Worm (Caenorhabditis elegans): Measurements from ENCODE around the gene irld-33.

DNA sequence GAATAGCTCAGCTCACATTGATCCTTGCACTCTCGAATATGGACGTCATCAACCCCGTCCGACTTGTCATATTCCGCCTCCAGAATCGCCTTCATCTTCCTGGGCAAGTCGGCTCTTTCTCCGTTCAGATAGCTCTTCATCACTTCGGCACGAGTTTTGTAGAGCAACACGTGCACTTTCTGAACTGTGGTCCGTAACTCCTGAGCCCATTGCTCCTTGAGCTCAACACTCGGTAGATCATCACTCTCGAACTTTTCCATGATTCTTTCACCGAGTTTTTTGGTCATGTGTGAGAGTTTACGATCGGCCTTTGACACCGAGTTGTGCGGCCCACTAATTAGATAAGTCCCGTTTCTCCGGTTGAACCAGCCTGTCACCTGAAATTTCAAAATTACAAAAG is 3.7 kb upstream of the irld-33 start:
- TF ChIP-seq nhr-48 (tag; optimal IDR thresholded peaks at IDR 0.05) (no peak), T26A8.4 (GFP tag; IDR thresholded peaks at IDR 0.05) (no peak), fos-1 (tag; optimal IDR thresholded peaks at IDR 0.05) (no peak), ztf-7 (tag; optimal IDR thresholded peaks at IDR 0.05) (no peak), ama-1 (optimal IDR thresholded peaks at IDR 0.05) (no peak), ces-1 (GFP tag; optimal IDR thresholded peaks at IDR 0.05) (no peak), mdt-29 (GFP tag; IDR thresholded peaks at IDR 0.05) (no peak), nhr-237 (tag; optimal IDR thresholded peaks at IDR 0.05) (no peak), pqm-1 (tag; optimal IDR thresholded peaks at IDR 0.05) (no peak), aly-2 (tag; optimal IDR thresholded peaks at IDR 0.05) (no peak), nhr-25 (tag; optimal IDR thresholded peaks at IDR 0.05; ENCODE audit: borderline replicate concordance, insufficient read depth) (no peak)

All from whole organism, L4 larva.